Fruit fly (Drosophila melanogaster) whole organism, pupa: ENCODE measurements around the gene Ets65A.

Source experiments
- CG12605 ChIP-seq: fragments of 200-800 bp; sonication (Bioruptor generic); IDR thresholded peaks from 2 replicates; pipeline ENCODE4 v1.3.6; 2022; ENCODE audit warnings: missing biosample characterization, missing genetic modification characterization
- CG13204 ChIP-seq: fragments of 200-800 bp; sonication (Bioruptor generic); optimal IDR thresholded peaks from 2 replicates; lab custom pipeline; 2018; ENCODE audit warnings: missing biosample characterization, mild to moderate bottlenecking, missing genetic modification characterization, moderate library complexity
- CG17806 ChIP-seq: fragments of 200-800 bp; sonication (Bioruptor generic); optimal IDR thresholded peaks from 2 replicates; lab custom pipeline; 2018; ENCODE audit warnings: missing biosample characterization, mild to moderate bottlenecking, missing genetic modification characterization, moderate library complexity
- CG8301 ChIP-seq: fragments of 200-800 bp; sonication (Bioruptor generic); optimal IDR thresholded peaks from 2 replicates; lab custom pipeline; 2018; ENCODE audit warnings: missing biosample characterization, mild to moderate bottlenecking, missing genetic modification characterization
- CG9948 ChIP-seq: fragments of 200-800 bp; sonication (Bioruptor generic); optimal IDR thresholded peaks from 2 replicates; lab custom pipeline; 2018; ENCODE audit warnings: missing biosample characterization, mild to moderate bottlenecking, missing genetic modification characterization, moderate library complexity
- EcR ChIP-seq: fragments of 200-800 bp; sonication (Bioruptor generic); optimal IDR thresholded peaks from 3 replicates; lab custom pipeline; 2019; ENCODE audit warnings: missing biosample characterization, missing genetic modification characterization, mild to moderate bottlenecking, moderate library complexity, missing genetic modification reagents
- Ets98B ChIP-seq: fragments of 200-800 bp; sonication (Bioruptor generic); IDR thresholded peaks from 2 replicates; pipeline ENCODE4 v1.3.6; 2022; ENCODE audit warnings: missing biosample characterization, missing genetic modification characterization
- Pif1B ChIP-seq: fragments of 200-800 bp; sonication (Bioruptor generic); optimal IDR thresholded peaks from 3 replicates; lab custom pipeline; 2016; ENCODE audit warnings: missing biosample characterization, missing genetic modification characterization
- Snoo ChIP-seq: fragments of 200-800 bp; sonication (Bioruptor generic); optimal IDR thresholded peaks from 3 replicates; lab custom pipeline; 2017; ENCODE audit warnings: missing biosample characterization, mild to moderate bottlenecking, missing genetic modification characterization, inconsistent platforms
- gl ChIP-seq: fragments of 200-800 bp; sonication (Bioruptor generic); optimal IDR thresholded peaks from 2 replicates; lab custom pipeline; 2018; ENCODE audit warnings: missing biosample characterization, mild to moderate bottlenecking, missing genetic modification characterization

DNA sequence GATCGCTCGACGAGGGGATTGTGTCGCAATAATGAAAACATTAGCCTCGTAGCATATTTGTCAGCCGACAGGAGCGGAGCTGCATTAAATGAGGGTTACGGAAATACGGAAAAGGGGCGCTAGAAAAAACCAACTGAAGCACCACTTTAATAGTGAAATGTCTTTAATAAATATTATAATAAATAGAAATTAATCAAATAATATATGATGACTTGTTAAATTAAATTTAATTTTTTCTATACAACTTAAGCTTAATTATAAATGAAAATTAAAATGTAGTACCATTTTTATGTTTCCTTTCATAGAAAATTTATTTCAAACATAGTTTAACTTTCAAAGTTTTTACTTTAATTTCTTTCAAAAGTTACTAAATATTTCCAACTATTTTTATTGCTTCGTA lies 64.6 kb downstream of the Ets65A start:
- TF ChIP-seq CG13204 (GFP tag; lab: Kevin White, UChicago) (no peak), Ets98B (GFP tag; lab: Robert Waterston, UW) (no peak), EcR (GFP tag; lab: Kevin White, UChicago) (no peak), gl (tag; lab: Kevin White, UChicago) (no peak), Snoo (tag; lab: Kevin White, UChicago) (no peak), CG12605 (no peak), Pif1B (no peak), CG9948 (no peak), CG8301 (no peak), CG17806 (no peak)
